Fruit fly (Drosophila melanogaster): ENCODE measurements around the gene alpha4GT1.

Gene alpha4GT1

DNA sequence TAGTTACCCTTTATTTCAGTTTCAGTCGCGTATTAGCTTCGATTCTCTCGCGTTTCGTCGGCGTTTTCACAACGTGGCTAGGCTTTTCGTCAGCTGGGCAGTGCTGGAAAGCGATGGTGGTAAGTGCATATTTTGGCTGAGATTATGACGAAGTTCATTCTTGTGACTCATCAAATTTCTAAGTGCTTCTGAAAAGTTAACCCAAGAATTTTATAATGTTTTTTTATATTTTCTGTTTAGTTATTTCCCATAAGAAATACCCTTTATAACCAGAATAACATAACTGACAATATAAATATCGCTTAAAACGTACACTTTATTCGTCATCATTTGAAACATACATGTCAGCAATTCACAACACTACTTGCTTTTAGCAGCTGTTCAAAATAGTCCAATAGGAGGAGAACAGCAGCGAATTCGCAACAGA, 14.2 kb upstream of the alpha4GT1 start, which contains the start of the genes CG17260 and SerRS (continued):
- TF ChIP-seq CG10631 (GFP tag; optimal IDR thresholded peaks at IDR 0.05) = peak; percentile 97
- peak; percentile 94 for TF ChIP-seq CG32006 (GFP tag; optimal IDR thresholded peaks at IDR 0.05)
- peak; percentile 97 for TF ChIP-seq Eip78C (GFP tag)
- peak; percentile 94 for TF ChIP-seq svp (GFP tag)
- peak; percentile 59 for TF ChIP-seq Eip93F (GFP tag; optimal IDR thresholded peaks at IDR 0.05)
- peak; percentile 92 for TF ChIP-seq eg (GFP tag; IDR thresholded peaks at IDR 0.05)
- peak; percentile 91 for TF ChIP-seq CG34406 (GFP tag; optimal IDR thresholded peaks at IDR 0.05)
- peak; percentile 89 for TF ChIP-seq CG11762 (GFP tag; optimal IDR thresholded peaks at IDR 0.05; ENCODE audit: insufficient read depth)
- TF ChIP-seq Ets21C (GFP tag; optimal IDR thresholded peaks at IDR 0.05) = peak; percentile 92
- peak; percentile 82 for TF ChIP-seq CG15336 (GFP tag; IDR thresholded peaks at IDR 0.05)
- TF ChIP-seq lz (GFP tag; optimal IDR thresholded peaks at IDR 0.05) = peak; percentile 97
- peak; percentile 69 for TF ChIP-seq CG6854 (GFP tag; optimal IDR thresholded peaks at IDR 0.05)
- TF ChIP-seq Hr39 (GFP tag; optimal IDR thresholded peaks at IDR 0.05) = peak; percentile 97
- peak; percentile 70 for TF ChIP-seq fd59A (GFP tag; optimal IDR thresholded peaks at IDR 0.05)
- no peak for TF ChIP-seq vri (GFP tag; optimal IDR thresholded peaks at IDR 0.05)
- peak; percentile 94 for TF ChIP-seq CG3919 (GFP tag; optimal IDR thresholded peaks at IDR 0.05)
- peak; percentile 96 for TF ChIP-seq OdsH (GFP tag; optimal IDR thresholded peaks at IDR 0.05)
- TF ChIP-seq Lpt (GFP tag; optimal IDR thresholded peaks at IDR 0.05) = peak; percentile 92
- TF ChIP-seq CG9139 (GFP tag; optimal IDR thresholded peaks at IDR 0.05) = no peak
- TF ChIP-seq CG7368 (GFP tag; optimal IDR thresholded peaks at IDR 0.05) = no peak
- peak; percentile 97 for TF ChIP-seq CG31627 (GFP tag; optimal IDR thresholded peaks at IDR 0.05)
- peak; percentile 72 for TF ChIP-seq CG6808 (GFP tag; optimal IDR thresholded peaks at IDR 0.05)
- peak; percentile 73 for TF ChIP-seq Hr38 (GFP tag; optimal IDR thresholded peaks at IDR 0.05)
- TF ChIP-seq fd85E (GFP tag; optimal IDR thresholded peaks at IDR 0.05) = no peak
- peak; percentile 94 for TF ChIP-seq acj6 (GFP tag; optimal IDR thresholded peaks at IDR 0.05)
- TF ChIP-seq pdm3 (GFP tag; optimal IDR thresholded peaks at IDR 0.05) = peak; percentile 95
- no peak for TF ChIP-seq Blimp-1 (GFP tag; optimal IDR thresholded peaks at IDR 0.05)
- no peak for TF ChIP-seq CG4318 (GFP tag; optimal IDR thresholded peaks at IDR 0.05)
- peak; percentile 90 for TF ChIP-seq CG6792 (GFP tag; optimal IDR thresholded peaks at IDR 0.05)
- TF ChIP-seq CG8319 (GFP tag; optimal IDR thresholded peaks at IDR 0.05) = peak; percentile 91
- no peak for TF ChIP-seq spab (GFP tag; optimal IDR thresholded peaks at IDR 0.05)
- TF ChIP-seq Sox102F (GFP tag; optimal IDR thresholded peaks at IDR 0.05) = no peak

DNA sequence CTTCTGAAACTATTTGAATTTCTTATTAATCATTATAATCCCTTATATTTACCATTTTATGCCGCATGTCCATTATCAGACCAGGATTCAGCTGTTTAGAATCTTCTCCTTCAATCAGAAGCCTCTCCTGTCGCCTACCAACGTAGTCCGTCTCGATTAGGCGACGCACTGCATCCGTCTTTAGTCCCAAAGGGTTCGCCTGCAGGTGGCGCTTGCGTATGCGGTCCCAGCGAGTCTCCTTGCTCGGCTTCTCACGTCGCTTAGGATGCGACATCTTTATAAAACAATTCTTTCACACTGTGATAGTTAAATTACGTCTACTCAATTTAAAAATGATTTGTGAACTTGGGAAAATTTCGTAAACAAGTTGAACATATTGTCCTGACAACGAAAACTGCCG, 12.0 kb upstream of the alpha4GT1 start, which contains the start of gene CG17258:
Gene CG17258, minus strand, starts transcription at position 380 of the 400 bp plus-strand sequence.
- TF ChIP-seq Ets96B (tag; optimal IDR thresholded peaks at IDR 0.05) = no peak
- no peak for TF ChIP-seq Sox14 (GFP tag; optimal IDR thresholded peaks at IDR 0.05)
- TF ChIP-seq Eip75B (GFP tag; optimal IDR thresholded peaks at IDR 0.05) = no peak
- no peak for TF ChIP-seq CG8319 (GFP tag; optimal IDR thresholded peaks at IDR 0.05)
- no peak for TF ChIP-seq CG11762 (GFP tag; optimal IDR thresholded peaks at IDR 0.05; ENCODE audit: insufficient read depth)
- TF ChIP-seq CG15336 (GFP tag; IDR thresholded peaks at IDR 0.05) = no peak
- TF ChIP-seq cyc (GFP tag; optimal IDR thresholded peaks at IDR 0.05) = no peak
- no peak for TF ChIP-seq Sox102F (GFP tag; optimal IDR thresholded peaks at IDR 0.05)
- TF ChIP-seq CG6854 (GFP tag; optimal IDR thresholded peaks at IDR 0.05) = no peak
- no peak for TF ChIP-seq net (GFP tag; optimal IDR thresholded peaks at IDR 0.05)
- TF ChIP-seq CG11294 (GFP tag; IDR thresholded peaks at IDR 0.05) = no peak
- TF ChIP-seq Sox15 (GFP tag; optimal IDR thresholded peaks at IDR 0.05) = no peak
- no peak for TF ChIP-seq CG8119 (GFP tag; IDR thresholded peaks at IDR 0.05)
- no peak for TF ChIP-seq CG31627 (GFP tag; optimal IDR thresholded peaks at IDR 0.05)
- TF ChIP-seq OdsH (GFP tag; optimal IDR thresholded peaks at IDR 0.05) = no peak
- no peak for TF ChIP-seq CG7368 (GFP tag; optimal IDR thresholded peaks at IDR 0.05)
- no peak for TF ChIP-seq topi (GFP tag; optimal IDR thresholded peaks at IDR 0.05)
- TF ChIP-seq CG4318 (GFP tag; optimal IDR thresholded peaks at IDR 0.05) = no peak
- TF ChIP-seq CG6276 (GFP tag; optimal IDR thresholded peaks at IDR 0.05) = no peak

Measured in whole organism, prepupa.